Worm (Caenorhabditis elegans) whole organism, late embryonic: ENCODE measurements around the gene D1014.13.

ENCODE experiments used
- C08G9.2 ChIP-seq: sonication (generic microtip); optimal IDR thresholded peaks from 2 replicates; lab custom pipeline; 2016; ENCODE audit warnings: mild to moderate bottlenecking, missing genetic modification characterization, moderate library complexity, missing compliant biosample characterization
- C38D4.7 ChIP-seq: fragments of 200-800 bp; sonication (Bioruptor generic); optimal IDR thresholded peaks from 2 replicates; lab custom pipeline; 2018; ENCODE audit warnings: mild to moderate bottlenecking, missing genetic modification characterization, moderate library complexity, missing compliant biosample characterization
- K02D7.2 ChIP-seq: sonication (generic microtip); optimal IDR thresholded peaks from 2 replicates; lab custom pipeline; 2017; ENCODE audit warnings: mild to moderate bottlenecking, missing genetic modification characterization, missing compliant biosample characterization
- K09A11.1 ChIP-seq: sonication (generic microtip); optimal IDR thresholded peaks from 2 replicates; lab custom pipeline; 2017; ENCODE audit warnings: antibody characterized with exemption, mild to moderate bottlenecking, missing genetic modification characterization, missing compliant biosample characterization; ENCODE audit not compliant: insufficient read depth
- Y22D7AL.16 ChIP-seq: sonication (generic microtip); optimal IDR thresholded peaks from 2 replicates; lab custom pipeline; 2016; ENCODE audit warnings: missing genetic modification characterization, missing compliant biosample characterization
- ceh-18 ChIP-seq: sonication (generic microtip); optimal IDR thresholded peaks from 2 replicates; lab custom pipeline; 2016; ENCODE audit warnings: missing genetic modification characterization, missing compliant biosample characterization
- ceh-19 ChIP-seq: fragments of 200-800 bp; sonication (Bioruptor generic); optimal IDR thresholded peaks from 2 replicates; lab custom pipeline; 2018; ENCODE audit warnings: mild to moderate bottlenecking, missing genetic modification characterization, missing compliant biosample characterization
- ceh-24 ChIP-seq: sonication (generic microtip); optimal IDR thresholded peaks from 2 replicates; lab custom pipeline; 2016; ENCODE audit warnings: mild to moderate bottlenecking, missing genetic modification characterization, missing compliant biosample characterization
- ceh-30 ChIP-seq: fragments of 150-350 bp; optimal IDR thresholded peaks from 2 replicates; lab custom pipeline; 2014; ENCODE audit warnings: missing biosample characterization, missing genetic modification characterization
- ceh-34 ChIP-seq: sonication (generic microtip); optimal IDR thresholded peaks from 2 replicates; lab custom pipeline; 2016; ENCODE audit warnings: mild to moderate bottlenecking, missing genetic modification characterization, missing compliant biosample characterization
- che-1 ChIP-seq: sonication (generic microtip); optimal IDR thresholded peaks from 2 replicates; lab custom pipeline; 2016; ENCODE audit warnings: mild to moderate bottlenecking, missing genetic modification characterization, missing compliant biosample characterization
- eyg-1 ChIP-seq: sonication (generic microtip); optimal IDR thresholded peaks from 2 replicates; lab custom pipeline; 2016; ENCODE audit warnings: missing genotype, missing genetic modification characterization, missing compliant biosample characterization
- fax-1 ChIP-seq: sonication (generic microtip); optimal IDR thresholded peaks from 2 replicates; lab custom pipeline; 2016; ENCODE audit warnings: missing genotype, missing genetic modification characterization, missing compliant biosample characterization
- fkh-6 ChIP-seq: sonication (generic microtip); optimal IDR thresholded peaks from 2 replicates; lab custom pipeline; 2016; ENCODE audit warnings: missing genetic modification characterization, missing compliant biosample characterization
- gmeb-2 ChIP-seq: sonication (generic microtip); optimal IDR thresholded peaks from 2 replicates; lab custom pipeline; 2016; ENCODE audit warnings: missing genetic modification characterization, inconsistent platforms, missing compliant biosample characterization
- hlh-30 ChIP-seq: sonication (generic microtip); optimal IDR thresholded peaks from 2 replicates; lab custom pipeline; 2017; ENCODE audit warnings: antibody characterized with exemption, missing genetic modification characterization, missing compliant biosample characterization; ENCODE audit not compliant: insufficient read depth
- hlh-6 ChIP-seq: sonication (generic microtip); optimal IDR thresholded peaks from 2 replicates; lab custom pipeline; 2016; ENCODE audit warnings: missing genotype, missing genetic modification characterization, missing compliant biosample characterization
- hlh-8 ChIP-seq: sonication (generic microtip); optimal IDR thresholded peaks from 2 replicates; lab custom pipeline; 2016; ENCODE audit warnings: missing genotype, missing genetic modification characterization, missing compliant biosample characterization
- lin-11 ChIP-seq: fragments of 200-800 bp; sonication (Bioruptor generic); optimal IDR thresholded peaks from 2 replicates; lab custom pipeline; 2018; ENCODE audit warnings: mild to moderate bottlenecking, missing genetic modification characterization, missing compliant biosample characterization
- madf-2 ChIP-seq: sonication (generic microtip); optimal IDR thresholded peaks from 2 replicates; lab custom pipeline; 2017; ENCODE audit warnings: missing genetic modification characterization, missing compliant biosample characterization
- mec-3 ChIP-seq: sonication (generic microtip); optimal IDR thresholded peaks from 2 replicates; lab custom pipeline; 2016; ENCODE audit warnings: borderline replicate concordance, missing genetic modification characterization, missing compliant biosample characterization
- nfya-1 ChIP-seq: sonication (generic microtip); optimal IDR thresholded peaks from 2 replicates; lab custom pipeline; 2017; ENCODE audit warnings: missing genetic modification characterization, mild to moderate bottlenecking, missing compliant biosample characterization, antibody characterized with exemption, moderate library complexity
- nhr-232 ChIP-seq: sonication (generic microtip); optimal IDR thresholded peaks from 2 replicates; lab custom pipeline; 2016; ENCODE audit warnings: missing genetic modification characterization, missing compliant biosample characterization
- npax-4 ChIP-seq: sonication (generic microtip); optimal IDR thresholded peaks from 2 replicates; lab custom pipeline; 2016; ENCODE audit warnings: missing genetic modification characterization, missing compliant biosample characterization
- odd-2 ChIP-seq: sonication (generic microtip); optimal IDR thresholded peaks from 2 replicates; lab custom pipeline; 2017; ENCODE audit warnings: antibody characterized with exemption, mild to moderate bottlenecking, missing genetic modification characterization, missing compliant biosample characterization
- pha-2 ChIP-seq: sonication (generic microtip); optimal IDR thresholded peaks from 2 replicates; lab custom pipeline; 2017; ENCODE audit warnings: mild to moderate bottlenecking, missing genetic modification characterization, missing compliant biosample characterization
- pqm-1 ChIP-seq: sonication (generic microtip); optimal IDR thresholded peaks from 2 replicates; lab custom pipeline; 2016; ENCODE audit warnings: missing genetic modification characterization, missing compliant biosample characterization
- pros-1 ChIP-seq: fragments of 150-350 bp; optimal IDR thresholded peaks from 2 replicates; lab custom pipeline; 2014; ENCODE audit warnings: missing biosample characterization, missing genetic modification reagents, missing genetic modification characterization
- sdc-2 ChIP-seq: sonication (generic microtip); optimal IDR thresholded peaks from 2 replicates; lab custom pipeline; 2016; ENCODE audit warnings: missing genotype, missing genetic modification characterization, missing compliant biosample characterization
- sox-2 ChIP-seq: fragments of 200-800 bp; sonication (Bioruptor generic); IDR thresholded peaks from 2 replicates; pipeline ENCODE4 v1.3.6; 2022; ENCODE audit warnings: missing genetic modification reagents, missing genetic modification characterization, missing compliant biosample characterization
- syd-9 ChIP-seq: sonication (generic microtip); optimal IDR thresholded peaks from 2 replicates; lab custom pipeline; 2016; ENCODE audit warnings: mild to moderate bottlenecking, missing genetic modification characterization, moderate library complexity, missing compliant biosample characterization
- tbx-2 ChIP-seq: sonication (generic microtip); optimal IDR thresholded peaks from 2 replicates; lab custom pipeline; 2016; ENCODE audit warnings: missing genetic modification characterization, missing compliant biosample characterization
- tbx-7 ChIP-seq: sonication (generic microtip); optimal IDR thresholded peaks from 2 replicates; lab custom pipeline; 2016; ENCODE audit warnings: missing genotype, missing genetic modification characterization, missing compliant biosample characterization
- ttx-3 ChIP-seq: sonication (generic microtip); optimal IDR thresholded peaks from 2 replicates; lab custom pipeline; 2016; ENCODE audit warnings: missing genetic modification reagents, missing genetic modification characterization, missing compliant biosample characterization
- unc-55 ChIP-seq: sonication (generic microtip); optimal IDR thresholded peaks from 2 replicates; lab custom pipeline; 2017; ENCODE audit warnings: missing biosample characterization, missing genetic modification reagents, missing genetic modification characterization

D1014.13 gene

DNA sequence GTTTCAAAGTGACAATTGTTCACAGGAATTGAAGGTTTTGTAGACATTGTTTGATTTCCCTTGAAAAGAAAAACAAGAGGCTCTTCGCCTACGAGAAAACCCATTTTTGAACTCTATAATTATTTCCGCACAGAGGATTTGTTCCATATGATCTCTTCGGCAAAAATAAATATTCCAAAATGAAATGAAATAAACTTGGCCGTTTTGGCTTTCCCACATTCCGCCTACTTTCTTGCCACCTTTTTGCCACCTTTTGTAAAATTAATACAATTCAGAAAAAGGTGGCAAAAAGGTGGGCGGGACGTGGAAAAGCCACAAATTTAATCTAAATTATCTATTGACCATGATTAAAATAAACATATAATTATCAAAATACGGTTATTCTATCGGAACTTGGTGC lies 43.0 kb downstream of the D1014.13 start, which contains the start of gene F20D6.15:
Gene F20D6.15 (minus strand): TSS at position 47 of the 400 bp plus-strand sequence.
- TF ChIP-seq odd-2 (tag; lab: Kevin White, UChicago) (no peak), tbx-7 (no peak), lin-11 (tag; lab: Kevin White, UChicago) (no peak), C08G9.2 (tag; lab: Kevin White, UChicago) (no peak), Y22D7AL.16 (tag; lab: Kevin White, UChicago) (no peak), nhr-232 (tag; lab: Kevin White, UChicago) (no peak), npax-4 (tag; lab: Kevin White, UChicago) (no peak), che-1 (no peak), pha-2 (no peak), hlh-6 (tag; lab: Kevin White, UChicago) (no peak), tbx-2 (tag; lab: Kevin White, UChicago) (no peak), pqm-1 (no peak), sox-2 (GFP tag; lab: Robert Waterston, UW) (no peak)

DNA sequence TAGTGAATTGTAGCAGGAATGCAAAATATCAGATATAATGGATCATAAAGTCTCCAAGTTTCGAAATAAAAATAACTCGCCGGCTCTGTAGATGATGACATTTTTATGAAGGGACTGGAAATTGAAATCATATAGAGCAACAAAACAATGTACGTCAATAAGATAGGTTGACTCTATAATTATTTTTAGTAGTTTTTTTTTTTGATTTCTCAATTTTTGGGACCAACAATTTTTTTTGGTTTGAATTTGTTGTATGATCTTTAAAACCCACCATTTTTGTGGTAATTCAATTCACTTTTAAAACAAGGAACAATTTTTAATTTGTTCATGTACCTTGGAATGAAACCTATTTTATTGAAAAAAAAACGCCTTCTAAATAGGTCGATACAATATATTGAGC lies 44.6 kb downstream of the D1014.13 start, which contains the start of gene F20D6.12:
Gene F20D6.12 (minus strand): TSS at position 101 of the 400 bp plus-strand sequence.
- no peak for TF ChIP-seq pqm-1
- no peak for TF ChIP-seq ceh-24 (tag; lab: Kevin White, UChicago)
- TF ChIP-seq mec-3 (tag; lab: Kevin White, UChicago) = no peak
- no peak for TF ChIP-seq sox-2 (GFP tag; lab: Robert Waterston, UW)
- no peak for TF ChIP-seq pros-1
- TF ChIP-seq sdc-2 (tag; lab: Kevin White, UChicago) = no peak
- TF ChIP-seq tbx-2 (tag; lab: Kevin White, UChicago) = no peak
- no peak for TF ChIP-seq C38D4.7
- no peak for TF ChIP-seq madf-2 (tag; lab: Kevin White, UChicago)
- no peak for TF ChIP-seq ceh-18
- TF ChIP-seq ceh-34 = no peak
- no peak for TF ChIP-seq pha-2
- no peak for TF ChIP-seq gmeb-2 (tag; lab: Kevin White, UChicago)

DNA sequence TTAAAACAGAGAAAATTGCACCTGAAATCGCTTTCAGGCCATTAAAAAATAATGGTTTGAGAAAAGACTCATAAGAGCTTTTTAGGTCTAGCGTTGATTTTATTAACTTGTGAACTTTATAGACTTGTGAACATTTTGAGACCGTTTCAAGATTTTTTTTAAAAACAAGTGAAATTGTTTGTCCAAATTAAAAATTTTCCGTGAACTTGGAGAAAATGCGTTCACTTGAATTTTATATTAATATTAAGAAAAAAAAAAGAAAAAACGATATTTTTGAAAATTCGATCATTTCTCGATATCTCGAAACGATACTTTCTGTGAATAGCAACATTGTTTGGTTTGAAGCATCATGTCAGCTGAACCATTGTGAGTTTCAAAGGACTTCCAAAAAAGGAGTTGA lies 45.0 kb downstream of the D1014.13 start, which contains the start of gene F20D6.1:
Gene F20D6.1 (plus strand): TSS at position 301 of the 400 bp plus-strand sequence.
- TF ChIP-seq K02D7.2 (tag; lab: Kevin White, UChicago) (no peak), sox-2 (GFP tag; lab: Robert Waterston, UW) (no peak)

DNA sequence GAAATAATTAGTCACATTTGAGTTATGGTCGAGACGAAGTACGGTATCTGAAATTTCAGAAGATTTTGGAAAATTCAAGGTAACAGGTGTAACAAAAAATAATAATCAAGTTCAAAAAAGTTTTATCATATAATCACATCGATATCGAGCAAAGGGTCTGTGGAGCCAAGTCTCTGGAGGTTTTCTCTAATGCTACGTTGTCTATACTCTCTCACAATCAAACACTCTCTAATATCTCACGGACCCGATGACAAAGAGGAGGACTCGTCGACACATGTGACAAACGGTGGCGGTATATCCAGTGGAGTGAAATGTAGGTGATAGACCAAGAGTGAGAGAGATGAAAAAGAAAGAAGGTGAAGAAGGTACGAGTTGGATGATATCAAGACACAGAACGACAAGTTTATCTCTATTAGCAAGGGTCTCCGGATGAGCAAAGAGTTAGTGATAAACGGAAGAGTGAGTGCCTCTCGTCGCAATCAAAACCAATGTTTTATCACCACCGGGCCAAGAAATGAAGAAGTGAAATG lies 50.5 kb downstream of the D1014.13 start, which contains the start of gene F20D6.10:
Gene F20D6.10 (minus strand): TSS at position 51 of the 530 bp plus-strand sequence.
- TF ChIP-seq eyg-1 (no peak), unc-55 (peak; percentile 82), K09A11.1 (no peak), ceh-18 (peak; percentile 71), nfya-1 (peak; percentile 10), hlh-30 (tag; lab: Kevin White, UChicago) (peak; percentile 85)

DNA sequence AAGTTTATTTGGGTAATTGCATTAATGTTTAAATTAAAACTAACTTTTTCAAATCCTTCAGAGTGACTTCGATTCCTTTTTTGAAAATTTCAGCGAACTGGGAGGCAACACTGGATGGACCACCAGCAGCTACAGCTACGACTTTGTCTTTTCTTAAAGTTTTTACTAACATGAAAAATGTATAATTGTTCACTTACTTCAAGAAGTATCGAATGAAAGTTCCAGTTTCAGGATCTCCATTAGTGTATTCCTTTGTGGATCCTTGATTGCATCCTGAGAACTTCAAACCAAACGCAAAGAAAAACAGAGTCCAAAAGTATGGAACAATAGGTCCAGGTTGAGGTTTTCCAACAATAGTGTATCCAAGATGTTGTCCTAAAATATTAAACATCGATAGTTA lies 51.6 kb downstream of the D1014.13 start:
- TF ChIP-seq ceh-19 (no peak), odd-2 (tag; lab: Kevin White, UChicago) (no peak), ceh-30 (tag; lab: Kevin White, UChicago) (no peak), ttx-3 (tag; lab: Kevin White, UChicago) (no peak)

DNA sequence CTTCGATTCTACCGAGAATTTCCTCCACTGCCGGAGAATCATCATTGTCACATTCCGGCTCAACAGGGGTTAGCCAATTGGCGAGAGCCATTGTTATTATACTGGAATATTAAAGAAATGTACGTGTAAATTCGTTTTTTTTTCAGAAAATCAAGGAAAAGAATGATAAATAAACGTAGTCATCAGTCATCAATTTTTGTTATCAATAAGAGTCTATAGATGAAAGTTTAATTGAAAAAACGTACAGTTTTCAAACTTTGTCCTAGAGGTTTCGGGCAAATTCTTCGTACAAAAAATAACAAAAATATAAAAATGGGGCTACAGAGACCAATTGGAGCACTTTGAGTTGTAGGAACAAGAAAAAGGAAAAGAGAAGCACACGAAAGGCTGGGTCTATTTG lies 53.6 kb downstream of the D1014.13 start, which contains the start of gene F20D6.11:
Gene F20D6.11 (minus strand): TSS at position 101 of the 400 bp plus-strand sequence.
- TF ChIP-seq syd-9 (tag; lab: Kevin White, UChicago) (no peak), C08G9.2 (tag; lab: Kevin White, UChicago) (no peak), lin-11 (tag; lab: Kevin White, UChicago) (no peak), sdc-2 (tag; lab: Kevin White, UChicago) (no peak), fkh-6 (tag; lab: Kevin White, UChicago) (no peak), fax-1 (tag; lab: Kevin White, UChicago) (no peak), hlh-8 (tag; lab: Kevin White, UChicago) (no peak), nhr-232 (tag; lab: Kevin White, UChicago) (no peak)
